Worm (Caenorhabditis elegans) whole organism, L4 larva: ENCODE data around the gene C27D6.15.

Experiments used
- F26F4.8 ChIP-seq: fragments of 200-800 bp; sonication (Bioruptor generic); conservative IDR thresholded peaks from 2 replicates; pipeline ENCODE4 v1.3.6; 2022; ENCODE audit warnings: missing genetic modification characterization, missing compliant biosample characterization
- Y105C5A.15 ChIP-seq: fragments of 200-800 bp; sonication (Bioruptor generic); IDR thresholded peaks from 2 replicates; pipeline ENCODE4 v1.3.6; 2022; ENCODE audit warnings: missing genetic modification characterization, missing compliant biosample characterization
- ZK337.2 ChIP-seq: fragments of 200-800 bp; sonication (Bioruptor generic); IDR thresholded peaks from 2 replicates; pipeline ENCODE4 v1.3.6; 2022; ENCODE audit warnings: missing genetic modification reagents, missing genetic modification characterization, missing compliant biosample characterization
- aha-1 ChIP-seq: fragments of 150-350 bp; peaks from one replicate; lab custom pipeline; 2014; ENCODE audit warnings: missing biosample characterization, missing genetic modification characterization
- aly-2 ChIP-seq: sonication (generic microtip); optimal IDR thresholded peaks from 2 replicates; lab custom pipeline; 2018; ENCODE audit warnings: missing biosample characterization, missing genetic modification characterization
- ama-1 ChIP-seq: fragments of 150-350 bp; optimal IDR thresholded peaks from 2 replicates; lab custom pipeline; 2014; ENCODE audit warnings: inconsistent platforms, mixed read lengths
- ceh-20 ChIP-seq: fragments of 200-800 bp; sonication (Bioruptor generic); IDR thresholded peaks from 2 replicates; pipeline ENCODE4 v1.3.6; 2022; ENCODE audit warnings: missing genetic modification reagents, missing genetic modification characterization, missing compliant biosample characterization
- ceh-44 ChIP-seq: fragments of 200-800 bp; sonication (Bioruptor generic); IDR thresholded peaks from 2 replicates; pipeline ENCODE4 v1.3.6; 2022; ENCODE audit warnings: missing genetic modification reagents, missing genetic modification characterization, missing compliant biosample characterization
- ceh-62 ChIP-seq: sonication (generic microtip); optimal IDR thresholded peaks from 2 replicates; lab custom pipeline; 2017; ENCODE audit warnings: missing biosample characterization, missing genetic modification characterization
- ceh-82 ChIP-seq: sonication (generic microtip); optimal IDR thresholded peaks from 2 replicates; lab custom pipeline; 2017; ENCODE audit warnings: missing biosample characterization, missing genetic modification characterization
- daf-16 ChIP-seq, 3 experiments: sonication (generic microtip); optimal IDR thresholded peaks; 2 replicates each; lab custom pipeline; 2016 to 2017; ENCODE audit warnings: missing genetic modification characterization in 3 of 3, missing genetic modification reagents in 3 of 3, mild to moderate bottlenecking in 2 of 3, missing compliant biosample characterization in 2 of 3, missing biosample characterization in 1 of 3, moderate library complexity in 1 of 3
- daf-19 ChIP-seq: fragments of 200-800 bp; sonication (Bioruptor generic); conservative IDR thresholded peaks from 2 replicates; pipeline ENCODE4 v1.3.6; 2022; ENCODE audit warnings: missing genetic modification characterization, missing compliant biosample characterization
- dmd-6 ChIP-seq: fragments of 200-800 bp; sonication (Bioruptor generic); IDR thresholded peaks from 2 replicates; pipeline ENCODE4 v1.3.6; 2022; ENCODE audit warnings: missing genetic modification reagents, missing genetic modification characterization, missing compliant biosample characterization
- dve-1 ChIP-seq: sonication (generic microtip); optimal IDR thresholded peaks from 2 replicates; lab custom pipeline; 2017; ENCODE audit warnings: antibody characterized with exemption, mild to moderate bottlenecking, missing genetic modification characterization, missing compliant biosample characterization; ENCODE audit not compliant: insufficient read depth
- egl-27 ChIP-seq: sonication (generic microtip); optimal IDR thresholded peaks from 3 replicates; lab custom pipeline; 2017; ENCODE audit warnings: missing biosample characterization, missing genetic modification reagents, missing genetic modification characterization
- fos-1 ChIP-seq: fragments of 150-350 bp; optimal IDR thresholded peaks from 2 replicates; lab custom pipeline; 2014; ENCODE audit warnings: missing biosample characterization, missing genetic modification characterization
- hlh-11 ChIP-seq: fragments of 200-800 bp; sonication (Bioruptor generic); optimal IDR thresholded peaks from 2 replicates; lab custom pipeline; 2018; ENCODE audit warnings: mild to moderate bottlenecking, missing genetic modification characterization, missing compliant biosample characterization
- hlh-30 ChIP-seq: sonication (generic microtip); optimal IDR thresholded peaks from 2 replicates; lab custom pipeline; 2017; ENCODE audit warnings: antibody characterized with exemption, mild to moderate bottlenecking, missing genetic modification characterization, missing compliant biosample characterization; ENCODE audit not compliant: insufficient read depth
- hmg-1.1 ChIP-seq: fragments of 200-800 bp; sonication (Bioruptor generic); IDR thresholded peaks from 2 replicates; pipeline ENCODE4 v1.3.6; 2022; ENCODE audit warnings: missing genetic modification reagents, missing genetic modification characterization, missing compliant biosample characterization
- jun-1 ChIP-seq: fragments of 150-350 bp; optimal IDR thresholded peaks from 2 replicates; lab custom pipeline; 2014; ENCODE audit warnings: missing biosample characterization, missing genetic modification reagents, missing genetic modification characterization
- mdl-1 ChIP-seq, 2 experiments: fragments of 150-350 bp in 1 of 2; sonication (generic microtip) in 1 of 2; optimal IDR thresholded peaks; 2 replicates each; lab custom pipeline; 2014 to 2017; ENCODE audit warnings: missing biosample characterization in 2 of 2, missing genetic modification characterization in 2 of 2
- mdt-29 ChIP-seq: fragments of 200-800 bp; sonication (Bioruptor generic); IDR thresholded peaks from 2 replicates; pipeline ENCODE4 v1.3.6; 2022; ENCODE audit warnings: missing genetic modification reagents, missing genetic modification characterization, missing compliant biosample characterization
- mxl-2 ChIP-seq: fragments of 200-800 bp; sonication (Bioruptor generic); conservative IDR thresholded peaks from 2 replicates; pipeline ENCODE4 v1.3.6; 2022; ENCODE audit warnings: missing genetic modification reagents, missing genetic modification characterization, missing compliant biosample characterization
- nhr-11 ChIP-seq: fragments of 150-350 bp; optimal IDR thresholded peaks from 2 replicates; lab custom pipeline; 2014; ENCODE audit warnings: missing biosample characterization, missing genetic modification characterization
- nhr-28 ChIP-seq: fragments of 150-350 bp; optimal IDR thresholded peaks from 2 replicates; lab custom pipeline; 2014; ENCODE audit warnings: missing biosample characterization, missing genetic modification characterization
- nhr-48 ChIP-seq: sonication (generic microtip); optimal IDR thresholded peaks from 2 replicates; lab custom pipeline; 2016; ENCODE audit warnings: mild to moderate bottlenecking, missing genetic modification characterization, missing compliant biosample characterization
- nhr-6 ChIP-seq: fragments of 150-350 bp; optimal IDR thresholded peaks from 2 replicates; lab custom pipeline; 2014; ENCODE audit warnings: missing biosample characterization, missing genetic modification characterization
- nhr-76 ChIP-seq: fragments of 150-350 bp; optimal IDR thresholded peaks from 2 replicates; lab custom pipeline; 2014; ENCODE audit warnings: missing biosample characterization, missing genetic modification characterization
- nhr-77 ChIP-seq: fragments of 150-350 bp; optimal IDR thresholded peaks from 2 replicates; lab custom pipeline; 2014; ENCODE audit warnings: missing biosample characterization, missing genetic modification characterization
- pha-4 ChIP-seq, 2 experiments: fragments of 150-350 bp in 1 of 2; fragments of 200-800 bp in 1 of 2; sonication (Bioruptor generic) in 1 of 2; IDR thresholded peaks in 1 of 2; optimal IDR thresholded peaks in 1 of 2; 2 replicates each; pipeline versions ENCODE4 v1.3.6 to Lab custom; 2014 to 2022; ENCODE audit warnings: missing genetic modification characterization in 2 of 2, missing genetic modification reagents in 2 of 2, missing biosample characterization in 1 of 2, missing compliant biosample characterization in 1 of 2
- php-3 ChIP-seq: fragments of 200-800 bp; sonication (Bioruptor generic); IDR thresholded peaks from 2 replicates; pipeline ENCODE4 v1.3.6; 2022; ENCODE audit warnings: missing genetic modification reagents, missing genetic modification characterization, missing compliant biosample characterization
- pqm-1 ChIP-seq: sonication (generic microtip); optimal IDR thresholded peaks from 2 replicates; lab custom pipeline; 2017; ENCODE audit warnings: missing biosample characterization, missing genetic modification characterization
- rbr-2 ChIP-seq: sonication (generic microtip); optimal IDR thresholded peaks from 2 replicates; lab custom pipeline; 2016; ENCODE audit warnings: missing genotype, missing genetic modification characterization, missing compliant biosample characterization
- saeg-2 ChIP-seq: fragments of 200-800 bp; sonication (Bioruptor generic); IDR thresholded peaks from 2 replicates; pipeline ENCODE4 v1.3.6; 2022; ENCODE audit warnings: missing genetic modification reagents, missing genetic modification characterization, missing compliant biosample characterization
- skn-1 ChIP-seq: fragments of 150-350 bp; optimal IDR thresholded peaks from 2 replicates; lab custom pipeline; 2014; ENCODE audit warnings: missing biosample characterization, missing genetic modification characterization
- snpc-1.2 ChIP-seq: fragments of 200-800 bp; sonication (Bioruptor generic); IDR thresholded peaks from 2 replicates; pipeline ENCODE4 v1.3.6; 2022; ENCODE audit warnings: missing genetic modification reagents, missing genetic modification characterization, missing compliant biosample characterization
- tag-97 ChIP-seq: fragments of 200-800 bp; sonication (Bioruptor generic); IDR thresholded peaks from 2 replicates; pipeline ENCODE4 v1.3.6; 2022; ENCODE audit warnings: missing genetic modification characterization, missing compliant biosample characterization
- unc-62 ChIP-seq, 3 experiments: fragments of 150-350 bp in 1 of 3; sonication (generic microtip); optimal IDR thresholded peaks in 2 of 3; peaks in 1 of 3; 1 replicate in 1 of 3; 2 replicates in 2 of 3; lab custom pipeline; 2014 to 2017; ENCODE audit warnings: missing biosample characterization in 3 of 3, missing genetic modification characterization in 3 of 3, missing genetic modification reagents in 3 of 3, missing genotype in 1 of 3
- zag-1 ChIP-seq: fragments of 150-350 bp; optimal IDR thresholded peaks from 2 replicates; lab custom pipeline; 2014; ENCODE audit warnings: missing biosample characterization, missing genetic modification characterization
- zip-2 ChIP-seq: fragments of 150-350 bp; optimal IDR thresholded peaks from 2 replicates; lab custom pipeline; 2014; ENCODE audit warnings: missing biosample characterization, missing genetic modification characterization
- ztf-7 ChIP-seq: fragments of 150-350 bp; optimal IDR thresholded peaks from 2 replicates; lab custom pipeline; 2014; ENCODE audit warnings: missing biosample characterization, missing genetic modification characterization

The C27D6.15 gene

DNA sequence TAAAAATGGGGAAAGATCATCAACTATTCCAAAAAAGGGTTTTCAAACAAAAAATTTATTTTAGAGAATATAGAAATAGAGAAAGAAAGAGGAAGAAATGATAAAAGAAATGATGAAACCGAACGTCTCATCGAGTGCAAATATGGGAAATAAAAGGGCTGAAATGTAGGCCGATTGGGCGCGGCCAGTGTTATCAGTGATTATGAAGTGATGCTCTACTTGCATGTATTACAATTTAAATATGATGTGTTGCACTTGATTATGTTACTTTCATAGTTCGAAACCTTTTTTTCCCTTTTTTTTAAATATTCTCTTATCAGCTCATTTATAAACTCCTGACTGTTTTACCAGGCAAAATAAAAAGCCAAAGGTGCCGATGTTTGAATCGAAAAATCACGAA, 20.1 kb downstream of the C27D6.15 start:
- peak; percentile 67 for TF ChIP-seq hlh-11
- TF ChIP-seq hlh-30 = no peak
- TF ChIP-seq aha-1 = peak; percentile 40
- TF ChIP-seq jun-1 = peak; percentile 18
- no peak for TF ChIP-seq snpc-1.2
- no peak for TF ChIP-seq nhr-76
- TF ChIP-seq dve-1 (tag; lab: Kevin White, UChicago) = peak; percentile 74
- peak; percentile 98 for TF ChIP-seq pqm-1 (tag; lab: Kevin White, UChicago)
- TF ChIP-seq tag-97 (GFP tag; lab: Robert Waterston, UW) = no peak
- TF ChIP-seq php-3 (GFP tag; lab: Robert Waterston, UW) = peak; percentile 47; the same call in 1 of the 2 replicates
- TF ChIP-seq saeg-2 (GFP tag; lab: Robert Waterston, UW) = no peak
- TF ChIP-seq nhr-28 = peak; percentile 81
- no peak for TF ChIP-seq egl-27 (tag; lab: Kevin White, UChicago)
- TF ChIP-seq nhr-77 = peak; percentile 60
- no peak for TF ChIP-seq ceh-82
- peak; percentile 65 for TF ChIP-seq dmd-6
- no peak for TF ChIP-seq daf-16 (GFP tag; optimal IDR thresholded peaks at IDR 0.05; lab: Kevin White, UChicago)
- TF ChIP-seq daf-16 (tag; optimal IDR thresholded peaks at IDR 0.05; lab: Kevin White, UChicago) = peak; percentile 69
- no peak for TF ChIP-seq rbr-2 (tag; lab: Kevin White, UChicago)
- TF ChIP-seq, all 104 proteins: peak for 10

DNA sequence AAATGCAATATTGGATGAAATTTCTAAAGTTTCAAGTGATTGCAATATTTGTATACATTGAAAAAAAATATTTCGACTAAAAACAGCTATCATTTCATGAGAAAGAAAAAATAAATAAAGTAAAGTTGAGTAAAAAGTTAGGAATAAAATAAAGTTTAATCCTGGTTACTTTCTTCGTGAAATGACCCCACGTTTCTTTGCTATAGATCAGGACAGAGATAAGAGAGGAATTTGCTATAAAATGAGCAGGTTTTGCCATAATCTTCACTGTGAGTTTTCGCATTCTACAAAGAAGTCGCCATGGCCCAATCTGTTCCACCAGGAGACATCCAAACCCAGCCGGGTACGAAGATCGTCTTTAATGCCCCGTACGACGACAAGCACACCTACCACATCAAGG, 22.4 kb downstream of the C27D6.15 start, which contains the start of gene msp-49:
Gene msp-49 (plus strand): TSS at position 301 of the 400 bp plus-strand sequence.
- no peak for TF ChIP-seq hlh-11
- TF ChIP-seq ceh-62 (tag; lab: Kevin White, UChicago) = no peak
- TF ChIP-seq tag-97 (GFP tag; lab: Robert Waterston, UW) = no peak
- no peak for TF ChIP-seq Y105C5A.15 (GFP tag; lab: Robert Waterston, UW)
- TF ChIP-seq daf-19 (GFP tag; lab: Robert Waterston, UW) = no peak
- no peak for TF ChIP-seq ztf-7 (tag; lab: Kevin White, UChicago)
- TF ChIP-seq ZK337.2 (GFP tag; lab: Robert Waterston, UW) = no peak
- TF ChIP-seq nhr-48 = no peak
- no peak for TF ChIP-seq zip-2 (tag; lab: Kevin White, UChicago)
- TF ChIP-seq skn-1 = no peak
- TF ChIP-seq fos-1 (tag; lab: Kevin White, UChicago) = no peak
- TF ChIP-seq F26F4.8 (GFP tag; lab: Robert Waterston, UW) = no peak
- TF ChIP-seq ama-1 = no peak
- no peak for TF ChIP-seq aly-2
- no peak for TF ChIP-seq nhr-11
- TF ChIP-seq mdl-1 (tag; optimal IDR thresholded peaks at IDR 0.05; lab: Kevin White, UChicago) = no peak
- TF ChIP-seq saeg-2 (GFP tag; lab: Robert Waterston, UW) = no peak
- TF ChIP-seq ceh-44 (GFP tag; lab: Robert Waterston, UW) = no peak

DNA sequence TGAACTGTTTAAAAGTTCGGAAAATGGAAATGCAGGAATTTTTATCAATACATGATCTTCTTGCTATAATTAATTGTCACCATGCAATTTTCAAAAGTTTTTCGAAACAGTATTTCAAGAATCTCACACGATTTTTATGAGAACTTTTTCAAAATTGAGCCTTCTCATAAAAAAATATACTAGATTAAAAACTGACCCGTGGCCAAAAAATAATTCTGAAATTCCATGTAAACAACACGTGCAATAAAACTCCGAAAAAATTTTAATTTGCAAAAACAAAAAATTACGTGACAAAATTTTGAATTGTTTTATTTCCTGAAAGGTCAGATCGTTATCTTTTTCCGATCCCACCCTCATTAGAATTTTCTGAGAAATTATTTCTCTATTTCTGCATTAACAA, 23.8 kb downstream of the C27D6.15 start, which contains the start of gene C34F11.5:
Gene C34F11.5 (plus strand): TSS at position 301 of the 400 bp plus-strand sequence.
- TF ChIP-seq nhr-28 (no peak), snpc-1.2 (no peak), pha-4 (GFP tag; IDR thresholded peaks at IDR 0.05; lab: Robert Waterston, UW) (no peak), pha-4 (tag; optimal IDR thresholded peaks at IDR 0.05; lab: Kevin White, UChicago) (no peak), nhr-6 (tag; lab: Kevin White, UChicago) (no peak), mdt-29 (GFP tag; lab: Robert Waterston, UW) (no peak), hmg-1.1 (GFP tag; lab: Robert Waterston, UW) (no peak), zag-1 (tag; lab: Kevin White, UChicago) (no peak), ceh-20 (no peak), mxl-2 (GFP tag; lab: Robert Waterston, UW) (no peak), ceh-82 (no peak), nhr-48 (no peak), nhr-76 (no peak), unc-62 (GFP tag; optimal IDR thresholded peaks at IDR 0.05 in 1 of 2; lab: Kevin White, UChicago) (no peak), unc-62 (tag; optimal IDR thresholded peaks at IDR 0.05; lab: Kevin White, UChicago) (no peak)
